Fruit fly (Drosophila melanogaster) whole organism, wandering third instar larva: Measurements from ENCODE around the gene dmt.

Experiments used
- Abd-B ChIP-seq: fragments of >200 bp; optimal IDR thresholded peaks from 2 replicates; lab custom pipeline; 2017; ENCODE audit warnings: missing biosample characterization, missing genetic modification characterization
- Dif ChIP-seq: fragments of 200-275, 200-300 bp; sonication (Bioruptor generic); optimal IDR thresholded peaks from 2 replicates; lab custom pipeline; 2018; ENCODE audit warnings: missing biosample characterization, missing genetic modification characterization; ENCODE audit not compliant: partially characterized antibody
- HLH106 ChIP-seq: fragments of 200-800 bp; optimal IDR thresholded peaks from 3 replicates; lab custom pipeline; 2019; ENCODE audit warnings: missing biosample characterization, mild to moderate bottlenecking, missing genetic modification characterization, moderate library complexity
- Hr78 ChIP-seq: fragments of >200 bp; optimal IDR thresholded peaks from 2 replicates; lab custom pipeline; 2017; ENCODE audit warnings: missing biosample characterization, missing genetic modification characterization
- Myc ChIP-seq: fragments of >200 bp; optimal IDR thresholded peaks from 2 replicates; lab custom pipeline; 2017
- br ChIP-seq: fragments of 200-800 bp; sonication (Bioruptor generic); optimal IDR thresholded peaks from 2 replicates; lab custom pipeline; 2016; ENCODE audit warnings: missing biosample characterization, missing genetic modification characterization
- ey ChIP-seq: fragments of 200-800 bp; sonication (Bioruptor generic); optimal IDR thresholded peaks from 2 replicates; lab custom pipeline; 2016; ENCODE audit warnings: missing biosample characterization, missing genetic modification characterization
- h ChIP-seq: fragments of 200-800 bp; sonication (Bioruptor generic); optimal IDR thresholded peaks from 3 replicates; lab custom pipeline; 2016; ENCODE audit warnings: missing biosample characterization, mild to moderate bottlenecking, missing genetic modification characterization
- jim ChIP-seq: fragments of 175-275, 200-325 bp; sonication (Bioruptor generic); optimal IDR thresholded peaks from 2 replicates; lab custom pipeline; 2016; ENCODE audit warnings: missing biosample characterization, mild to moderate bottlenecking, missing genetic modification characterization
- psq ChIP-seq: fragments of 200-800 bp; sonication (Bioruptor generic); optimal IDR thresholded peaks from 3 replicates; lab custom pipeline; 2017; ENCODE audit warnings: missing biosample characterization, mild to moderate bottlenecking, missing genetic modification characterization, moderate library complexity

DNA sequence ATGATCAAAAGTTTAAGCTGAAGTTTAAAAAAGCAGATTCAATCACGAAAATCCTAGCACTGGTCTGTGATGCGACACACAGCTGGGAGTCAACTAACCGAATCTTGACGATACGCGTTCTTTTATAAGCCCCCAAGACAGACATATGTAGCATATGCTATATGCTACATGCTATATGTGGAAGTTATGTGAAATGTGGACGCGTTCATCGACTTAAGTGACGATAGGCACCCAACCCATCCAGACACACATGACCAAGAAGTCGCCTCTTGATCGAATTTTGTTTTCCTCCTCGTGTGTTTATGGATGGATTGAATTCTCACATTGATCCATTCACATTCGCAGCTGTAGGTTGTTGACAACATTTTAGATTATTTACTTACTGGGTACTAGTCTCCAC lies 22.2 kb downstream of the dmt start, which contains the start of gene alphaTub85E:
- TF ChIP-seq Abd-B (no peak), Myc (no peak), Hr78 (GFP tag; lab: Kevin White, UChicago) (no peak), ey (GFP tag; lab: Kevin White, UChicago) (no peak), psq (GFP tag; lab: Kevin White, UChicago) (no peak), h (GFP tag; lab: Kevin White, UChicago) (no peak), Dif (GFP tag; lab: Kevin White, UChicago) (no peak), jim (GFP tag; lab: Kevin White, UChicago) (no peak), HLH106 (tag; lab: Kevin White, UChicago) (no peak), br (GFP tag; lab: Kevin White, UChicago) (no peak)
